Fruit fly (Drosophila melanogaster) Kc167 (cell line): Measurements from ENCODE around the gene CG6870.

Source experiments
- Myc ChIP-seq: fragments of >200 bp; optimal IDR thresholded peaks from 2 replicates; lab custom pipeline; 2017; ENCODE audit warnings: missing external identifiers
- h ChIP-seq: fragments of >200 bp; optimal IDR thresholded peaks from 3 replicates; lab custom pipeline; 2018; ENCODE audit warnings: missing external identifiers
- insv ChIP-seq: fragments of >200 bp; optimal IDR thresholded peaks from 3 replicates; lab custom pipeline; 2018; ENCODE audit warnings: missing external identifiers
- psq ChIP-seq: fragments of >200 bp; optimal IDR thresholded peaks from 2 replicates; lab custom pipeline; 2017; ENCODE audit warnings: missing external identifiers
- ttk ChIP-seq: sonication (Bioruptor generic); optimal IDR thresholded peaks from 2 replicates; lab custom pipeline; 2017; ENCODE audit warnings: missing external identifiers

DNA sequence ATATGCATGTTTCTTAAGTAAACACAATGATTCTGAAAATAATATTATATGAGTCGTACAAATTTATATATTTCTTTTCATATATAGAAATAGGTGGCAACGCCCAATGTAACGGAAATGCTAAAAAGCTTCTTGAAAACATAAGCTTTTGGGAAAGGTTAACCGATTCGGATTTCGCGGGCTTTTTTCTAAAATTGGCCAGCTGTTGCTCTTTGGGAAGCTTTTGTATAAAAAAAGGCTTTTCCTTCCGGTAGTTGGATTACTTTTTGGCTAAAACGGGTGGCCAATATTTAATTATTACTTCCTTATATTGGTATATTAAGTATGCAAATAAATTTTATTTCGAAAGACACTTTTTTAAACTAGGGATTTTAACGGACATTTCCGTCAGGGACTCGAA lies 2.0 kb upstream of the CG6870 start:
- no peak for TF ChIP-seq insv (lab: Kevin White, UChicago)
- no peak for TF ChIP-seq psq (lab: Kevin White, UChicago)
- no peak for TF ChIP-seq ttk
- no peak for TF ChIP-seq Myc (lab: Kevin White, UChicago)
- no peak for TF ChIP-seq h (lab: Kevin White, UChicago)
